Fruit fly (Drosophila melanogaster) whole organism, embryonic: ENCODE results near the gene Pbp45.

Experiments
- Bdp1 ChIP-seq: fragments of 200-800 bp; sonication (Bioruptor generic); optimal IDR thresholded peaks from 3 replicates; lab custom pipeline; 2016; ENCODE audit warnings: missing biosample characterization, missing genetic modification characterization
- CG10462 ChIP-seq: fragments of 200-800 bp; sonication (Bioruptor generic); optimal IDR thresholded peaks from 2 replicates; lab custom pipeline; 2016; ENCODE audit warnings: missing biosample characterization, missing genetic modification characterization
- CG10654 ChIP-seq: fragments of 200-800 bp; sonication (Bioruptor generic); optimal IDR thresholded peaks from 2 replicates; lab custom pipeline; 2016; ENCODE audit warnings: missing biosample characterization, missing genetic modification characterization
- CG11247 ChIP-seq: fragments of 200-800 bp; sonication (Bioruptor generic); IDR thresholded peaks from 2 replicates; pipeline ENCODE4 v1.3.6; 2022; ENCODE audit warnings: missing biosample characterization, missing genetic modification characterization
- CG11504 ChIP-seq: fragments of 200-800 bp; sonication (Bioruptor generic); optimal IDR thresholded peaks from 3 replicates; lab custom pipeline; 2019; ENCODE audit warnings: missing biosample characterization, mild to moderate bottlenecking, missing genetic modification characterization, moderate library complexity
- CG11723 ChIP-seq: fragments of 200-800 bp; sonication (Bioruptor generic); optimal IDR thresholded peaks from 2 replicates; lab custom pipeline; 2017; ENCODE audit warnings: missing biosample characterization, mild to moderate bottlenecking, missing genetic modification characterization
- CG12299 ChIP-seq: fragments of 200-800 bp; sonication (Bioruptor generic); optimal IDR thresholded peaks from 2 replicates; lab custom pipeline; 2018; ENCODE audit warnings: missing biosample characterization, mild to moderate bottlenecking, missing genetic modification characterization
- CG12659 ChIP-seq: fragments of 200-800 bp; sonication (Bioruptor generic); optimal IDR thresholded peaks from 3 replicates; lab custom pipeline; 2017; ENCODE audit warnings: mild to moderate bottlenecking, missing biosample characterization, missing genetic modification reagents, missing genetic modification characterization
- CG14710 ChIP-seq: fragments of 200-800 bp; sonication (Bioruptor generic); optimal IDR thresholded peaks from 3 replicates; lab custom pipeline; 2019; ENCODE audit warnings: missing biosample characterization, mild to moderate bottlenecking, missing genetic modification characterization, moderate library complexity
- CG15479 ChIP-seq: fragments of 200-800 bp; sonication (Bioruptor generic); optimal IDR thresholded peaks from 3 replicates; lab custom pipeline; 2019; ENCODE audit warnings: missing biosample characterization, mild to moderate bottlenecking, missing genetic modification characterization, moderate library complexity
- CG2120 ChIP-seq: fragments of 200-800 bp; sonication (Bioruptor generic); optimal IDR thresholded peaks from 3 replicates; lab custom pipeline; 2016; ENCODE audit warnings: missing biosample characterization, missing genetic modification characterization
- CG2129 ChIP-seq: fragments of 200-800 bp; sonication (Bioruptor generic); IDR thresholded peaks from 2 replicates; pipeline ENCODE4 v1.3.6; 2022; ENCODE audit warnings: missing biosample characterization, missing genetic modification characterization; ENCODE audit not compliant: partially characterized antibody
- CG3726 ChIP-seq: fragments of 200-800 bp; sonication (Bioruptor generic); IDR thresholded peaks from 3 replicates; pipeline ENCODE4, ENCODE4 v1.3.6; 2022; ENCODE audit warnings: missing biosample characterization, missing genetic modification characterization
- CG42726 ChIP-seq: fragments of 200-800 bp; sonication (Bioruptor generic); IDR thresholded peaks from 2 replicates; pipeline ENCODE4 v1.3.6; 2022; ENCODE audit warnings: missing biosample characterization, missing genetic modification characterization; ENCODE audit not compliant: partially characterized antibody
- CG4730 ChIP-seq: fragments of 200-800 bp; sonication (Bioruptor generic); IDR thresholded peaks from 2 replicates; pipeline ENCODE4 v1.3.6; 2022; ENCODE audit warnings: missing biosample characterization, missing genetic modification characterization
- CG7839 ChIP-seq: fragments of 200-800 bp; sonication (Bioruptor generic); optimal IDR thresholded peaks from 3 replicates; lab custom pipeline; 2018; ENCODE audit warnings: missing biosample characterization, mild to moderate bottlenecking, missing genetic modification characterization, moderate library complexity
- CG8944 ChIP-seq: fragments of 200-800 bp; sonication (Bioruptor generic); optimal IDR thresholded peaks from 3 replicates; lab custom pipeline; 2016; ENCODE audit warnings: missing biosample characterization, missing genetic modification characterization
- Camta ChIP-seq: fragments of 200-800 bp; sonication (Bioruptor generic); optimal IDR thresholded peaks from 2 replicates; lab custom pipeline; 2016; ENCODE audit warnings: missing biosample characterization, missing genetic modification characterization
- Chrac-16 ChIP-seq: fragments of 200-800 bp; sonication (Bioruptor generic); optimal IDR thresholded peaks from 3 replicates; lab custom pipeline; 2016; ENCODE audit warnings: missing biosample characterization, missing genetic modification characterization
- Dbx ChIP-seq: fragments of 200-800 bp; sonication (Bioruptor generic); IDR thresholded peaks from 3 replicates; pipeline ENCODE4 v1.3.6; 2022; ENCODE audit warnings: missing biosample characterization, missing genetic modification characterization
- H2.0 ChIP-seq: fragments of 200-800 bp; sonication (Bioruptor generic); IDR thresholded peaks from 2 replicates; pipeline ENCODE4 v1.3.6; 2022; ENCODE audit warnings: missing biosample characterization, missing genetic modification characterization
- HmgZ ChIP-seq: fragments of 200-800 bp; sonication (Bioruptor generic); optimal IDR thresholded peaks from 2 replicates; lab custom pipeline; 2018; ENCODE audit warnings: missing biosample characterization, mild to moderate bottlenecking, missing genetic modification characterization
- Kr ChIP-seq: fragments of 200-800 bp; sonication (Bioruptor generic); optimal IDR thresholded peaks from 2 replicates; lab custom pipeline; 2017; ENCODE audit warnings: missing biosample characterization, mild to moderate bottlenecking, missing genetic modification characterization
- Lpt ChIP-seq: fragments of >200 bp; optimal IDR thresholded peaks from 2 replicates; lab custom pipeline; 2018; ENCODE audit warnings: missing biosample characterization, missing genetic modification characterization
- PHDP ChIP-seq: fragments of 200-800 bp; sonication (Bioruptor generic); optimal IDR thresholded peaks from 3 replicates; lab custom pipeline; 2018; ENCODE audit warnings: missing biosample characterization, mild to moderate bottlenecking, missing genetic modification characterization, moderate library complexity
- Pdp1 ChIP-seq, 2 experiments: fragments of 200-800 bp; sonication (Bioruptor generic); optimal IDR thresholded peaks; 3 replicates each; lab custom pipeline; 2016; ENCODE audit warnings: missing biosample characterization in 2 of 2, missing genetic modification characterization in 2 of 2, mild to moderate bottlenecking in 1 of 2, moderate library complexity in 1 of 2
- Sry-β ChIP-seq: fragments of 200-800 bp; sonication (Bioruptor generic); optimal IDR thresholded peaks from 2 replicates; lab custom pipeline; 2018; ENCODE audit warnings: missing biosample characterization, mild to moderate bottlenecking, missing genetic modification characterization, moderate library complexity
- Trl ChIP-seq, 3 experiments: fragments of >200 bp in 2 of 3; fragments of 200-800 bp in 1 of 3; sonication (Bioruptor generic) in 1 of 3; optimal IDR thresholded peaks; 2 replicates in 1 of 3; 3 replicates in 2 of 3; lab custom pipeline; 2016 to 2017; ENCODE audit warnings: missing biosample characterization in 1 of 3, missing genetic modification characterization in 1 of 3
- ara ChIP-seq: fragments of 200-800 bp; sonication (Bioruptor generic); IDR thresholded peaks from 2 replicates; pipeline ENCODE4 v1.3.6; 2022; ENCODE audit warnings: missing biosample characterization, missing genetic modification characterization
- ash1 ChIP-seq: fragments of 200-800 bp; sonication (Bioruptor generic); optimal IDR thresholded peaks from 2 replicates; lab custom pipeline; 2018; ENCODE audit warnings: missing biosample characterization, mild to moderate bottlenecking, missing genetic modification characterization
- btn ChIP-seq: fragments of 200-800 bp; sonication (Bioruptor generic); optimal IDR thresholded peaks from 2 replicates; lab custom pipeline; 2016; ENCODE audit warnings: missing biosample characterization, missing genetic modification characterization
- crol ChIP-seq: fragments of 200-800 bp; sonication (Bioruptor generic); IDR thresholded peaks from 2 replicates; pipeline ENCODE4 v1.3.6; 2022; ENCODE audit warnings: missing biosample characterization, missing genetic modification characterization
- danr ChIP-seq: fragments of 200-800 bp; sonication (Bioruptor generic); IDR thresholded peaks from 2 replicates; pipeline ENCODE4 v1.3.6; 2022; ENCODE audit warnings: missing biosample characterization, missing genetic modification characterization
- exex ChIP-seq: fragments of 200-800 bp; sonication (Bioruptor generic); optimal IDR thresholded peaks from 4 replicates; lab custom pipeline; 2018; ENCODE audit warnings: missing biosample characterization, mild to moderate bottlenecking, missing genetic modification characterization, moderate library complexity
- eyg ChIP-seq: fragments of 200-800 bp; sonication (Bioruptor generic); optimal IDR thresholded peaks from 3 replicates; lab custom pipeline; 2016; ENCODE audit warnings: missing biosample characterization, missing genetic modification characterization
- gfzf ChIP-seq: fragments of 200-800 bp; sonication (Bioruptor generic); optimal IDR thresholded peaks from 2 replicates; lab custom pipeline; 2016; ENCODE audit warnings: missing biosample characterization, mild to moderate bottlenecking, missing genetic modification characterization, moderate library complexity
- grau ChIP-seq: fragments of 200-800 bp; optimal IDR thresholded peaks from 3 replicates; lab custom pipeline; 2019; ENCODE audit warnings: missing biosample characterization, mild to moderate bottlenecking, missing genetic modification characterization, moderate library complexity
- gsb ChIP-seq: fragments of 200-800 bp; sonication (Bioruptor generic); IDR thresholded peaks from 2 replicates; pipeline ENCODE4 v1.3.6; 2022; ENCODE audit warnings: missing biosample characterization, missing genetic modification characterization
- h ChIP-seq: fragments of >200 bp; optimal IDR thresholded peaks from 2 replicates; lab custom pipeline; 2017
- insv ChIP-seq, 2 experiments: fragments of 200-800 bp; sonication (Bioruptor generic); optimal IDR thresholded peaks; 3 replicates each; lab custom pipeline; 2016 to 2018; ENCODE audit warnings: missing biosample characterization in 2 of 2, missing genetic modification characterization in 2 of 2
- klu ChIP-seq: fragments of 200-800 bp; sonication (Bioruptor generic); IDR thresholded peaks from 2 replicates; pipeline ENCODE4 v1.3.6; 2022; ENCODE audit warnings: missing biosample characterization, missing genetic modification characterization
- kni ChIP-seq: fragments of 200-800 bp; sonication (Bioruptor generic); optimal IDR thresholded peaks from 3 replicates; lab custom pipeline; 2017; ENCODE audit warnings: mild to moderate bottlenecking, missing biosample characterization, missing genetic modification reagents, missing genetic modification characterization
- lbe ChIP-seq: fragments of 200-800 bp; sonication (Bioruptor generic); optimal IDR thresholded peaks from 2 replicates; lab custom pipeline; 2016; ENCODE audit warnings: missing biosample characterization, mild to moderate bottlenecking, missing genetic modification characterization
- nerfin-2 ChIP-seq: fragments of 200-800 bp; sonication (Bioruptor generic); IDR thresholded peaks from 2 replicates; pipeline ENCODE4 v1.3.6; 2022; ENCODE audit warnings: missing biosample characterization, missing genetic modification characterization; ENCODE audit not compliant: partially characterized antibody
- prd ChIP-seq, 3 experiments: fragments of >200 bp in 2 of 3; fragments of 200-800 bp in 1 of 3; sonication (Bioruptor generic) in 1 of 3; optimal IDR thresholded peaks in 2 of 3; IDR thresholded peaks in 1 of 3; 2 replicates in 2 of 3; 3 replicates in 1 of 3; pipeline versions ENCODE4 v1.3.6 to Lab custom; 2017 to 2022; ENCODE audit warnings: missing biosample characterization in 1 of 3, missing genetic modification characterization in 1 of 3
- salm ChIP-seq: fragments of 200-800 bp; sonication (Bioruptor generic); optimal IDR thresholded peaks from 2 replicates; lab custom pipeline; 2018; ENCODE audit warnings: missing biosample characterization, mild to moderate bottlenecking, missing genetic modification characterization
- ssp ChIP-seq: fragments of 200-800 bp; sonication (Bioruptor generic); IDR thresholded peaks from 2 replicates; pipeline ENCODE4 v1.3.6; 2022; ENCODE audit warnings: missing biosample characterization, missing genetic modification characterization

Gene Pbp45

DNA sequence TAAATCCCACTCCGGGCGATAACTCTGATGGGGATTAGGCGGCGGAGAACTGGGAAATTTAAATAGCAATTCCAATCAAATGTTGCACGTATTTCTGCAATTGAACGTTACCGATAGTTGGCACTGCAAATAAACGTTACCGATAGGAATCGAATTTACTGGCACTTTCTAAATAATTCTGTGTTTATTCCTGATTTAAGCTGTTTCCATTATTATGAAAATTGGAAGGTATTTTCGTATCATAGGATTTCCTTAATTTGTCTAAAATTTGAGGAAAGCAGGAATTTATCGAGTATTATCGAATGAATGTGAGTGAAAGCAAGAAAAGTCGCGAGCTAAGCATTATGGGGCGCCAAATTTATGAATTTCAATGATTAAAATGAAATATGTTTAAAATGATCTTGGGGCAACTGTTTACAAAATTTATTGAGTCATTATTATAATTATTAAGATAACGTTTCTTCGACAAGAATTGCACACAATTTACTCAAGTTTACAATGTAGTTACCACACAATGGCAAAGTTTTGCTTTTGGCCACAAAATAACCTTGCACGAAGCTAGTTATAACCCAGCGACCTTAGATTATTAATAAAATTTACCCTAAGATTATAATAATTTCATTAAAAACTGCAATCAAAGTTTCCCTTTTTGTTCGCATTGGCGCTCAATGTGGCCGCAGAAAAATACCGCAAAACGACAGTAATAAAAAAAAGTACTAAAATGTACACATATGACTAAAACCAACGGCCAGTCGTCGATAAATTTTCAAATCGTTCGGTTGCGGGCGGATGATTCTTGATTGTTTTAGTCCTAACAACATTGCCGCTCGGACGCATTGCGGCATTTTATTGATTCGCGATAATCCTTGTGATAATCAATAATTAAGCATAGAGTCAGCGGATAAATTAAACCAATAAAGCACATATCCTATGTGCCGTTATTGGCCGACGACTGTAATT, 35.5 kb downstream of the Pbp45 start, which contains the start of gene alpha-Man-IIb (continued):
- TF ChIP-seq CG12659 (GFP tag; lab: Kevin White, UChicago) (peak; percentile 77), salm (tag; lab: Kevin White, UChicago) (no peak), CG4730 (GFP tag; lab: Robert Waterston, UW) (no peak), lbe (GFP tag; lab: Kevin White, UChicago) (no peak), HmgZ (tag; lab: Kevin White, UChicago) (peak; percentile 65), klu (GFP tag; lab: Robert Waterston, UW) (no peak), CG2120 (peak; percentile 9), Dbx (peak; percentile 46; the same call in 1 of the 3 replicates), prd (optimal IDR thresholded peaks at IDR 0.05; lab: Kevin White, UChicago) (no peak), prd (GFP tag; IDR thresholded peaks at IDR 0.05; lab: Robert Waterston, UW) (0 out of 3 replicates have a peak, but pooled peaks have one; percentile 5), Camta (GFP tag; lab: Kevin White, UChicago) (peak; percentile 22), gfzf (GFP tag; lab: Kevin White, UChicago) (peak; percentile 84), Chrac-16 (GFP tag; lab: Kevin White, UChicago) (no peak), nerfin-2 (GFP tag; lab: Robert Waterston, UW) (peak; percentile 69), CG11247 (GFP tag; lab: Robert Waterston, UW) (0 out of 2 replicates have a peak, but pooled peaks have one; percentile 14), Bdp1 (GFP tag; lab: Kevin White, UChicago) (no peak), ara (GFP tag; lab: Robert Waterston, UW) (no peak), CG11723 (GFP tag; lab: Kevin White, UChicago) (no peak), crol (GFP tag; lab: Robert Waterston, UW) (no peak), Sry-β (no peak), PHDP (tag; lab: Kevin White, UChicago) (no peak), CG8944 (GFP tag; lab: Kevin White, UChicago) (no peak), Lpt (GFP tag; lab: Kevin White, UChicago) (no peak), btn (GFP tag; lab: Kevin White, UChicago) (no peak), Trl (optimal IDR thresholded peaks at IDR 0.05; lab: Kevin White, UChicago) (no peak), Trl (GFP tag; optimal IDR thresholded peaks at IDR 0.05; lab: Kevin White, UChicago) (no peak), H2.0 (GFP tag; lab: Robert Waterston, UW) (no peak), ash1 (no peak), ssp (0 out of 2 replicates have a peak, but pooled peaks have one; percentile 13), Pdp1 (GFP tag; optimal IDR thresholded peaks at IDR 0.05; lab: Kevin White, UChicago) (peak; percentile 22), CG10654 (GFP tag; lab: Kevin White, UChicago) (no peak), exex (tag; lab: Kevin White, UChicago) (no peak), gsb (GFP tag; lab: Robert Waterston, UW) (no peak), eyg (GFP tag; lab: Kevin White, UChicago) (no peak), danr (GFP tag; lab: Robert Waterston, UW) (no peak), CG10462 (GFP tag; lab: Kevin White, UChicago) (no peak), CG14710 (tag; lab: Kevin White, UChicago) (peak; percentile 48), kni (no peak), CG2129 (GFP tag; lab: Robert Waterston, UW) (peak; percentile 58; the same call in 1 of the 2 replicates), CG11504 (tag; lab: Kevin White, UChicago) (no peak), h (lab: Kevin White, UChicago) (no peak), CG12299 (tag; lab: Kevin White, UChicago) (peak; percentile 52), CG42726 (GFP tag; lab: Robert Waterston, UW) (peak; percentile 62; the same call in 1 of the 2 replicates), grau (tag; lab: Kevin White, UChicago) (peak; percentile 21), insv (GFP tag; optimal IDR thresholded peaks at IDR 0.05; lab: Kevin White, UChicago) (peak in 1 of 2 experiments; percentile 5), CG7839 (tag; lab: Kevin White, UChicago) (no peak), CG15479 (GFP tag; lab: Kevin White, UChicago) (no peak), CG3726 (GFP tag; lab: Robert Waterston, UW) (no peak), Kr (no peak)
